Worm (Caenorhabditis elegans) whole organism, early embryonic: Measurements from ENCODE around the gene F53C3.6.

ENCODE experiments used
- B0310.2 ChIP-seq: sonication (generic microtip); optimal IDR thresholded peaks from 2 replicates; lab custom pipeline; 2016; ENCODE audit warnings: mild to moderate bottlenecking, missing genetic modification characterization, missing compliant biosample characterization
- F13C5.2 ChIP-seq: sonication (generic microtip); optimal IDR thresholded peaks from 2 replicates; lab custom pipeline; 2017; ENCODE audit warnings: mild to moderate bottlenecking, missing genetic modification characterization, inconsistent platforms, missing compliant biosample characterization
- aly-1 ChIP-seq: sonication (generic microtip); optimal IDR thresholded peaks from 2 replicates; lab custom pipeline; 2016; ENCODE audit warnings: missing genetic modification characterization, missing compliant biosample characterization
- ama-1 ChIP-seq: fragments of 150-350 bp; optimal IDR thresholded peaks from 2 replicates; lab custom pipeline; 2014
- ceh-13 ChIP-seq: fragments of 200-800 bp; sonication (Bioruptor generic); optimal IDR thresholded peaks from 2 replicates; lab custom pipeline; 2018; ENCODE audit warnings: mild to moderate bottlenecking, missing genetic modification characterization, missing compliant biosample characterization
- ceh-36 ChIP-seq: sonication (generic microtip); optimal IDR thresholded peaks from 2 replicates; lab custom pipeline; 2016; ENCODE audit warnings: missing genetic modification characterization, inconsistent platforms, missing compliant biosample characterization
- ets-7 ChIP-seq: sonication (generic microtip); optimal IDR thresholded peaks from 2 replicates; lab custom pipeline; 2016; ENCODE audit warnings: missing genotype, missing genetic modification characterization, missing compliant biosample characterization
- flt-1 ChIP-seq: fragments of 200-800 bp; sonication (Bioruptor generic); IDR thresholded peaks from 2 replicates; pipeline ENCODE4 v1.3.6; 2022; ENCODE audit warnings: missing genetic modification characterization, missing compliant biosample characterization
- hmbx-1 ChIP-seq: sonication (generic microtip); optimal IDR thresholded peaks from 2 replicates; lab custom pipeline; 2016; ENCODE audit warnings: mild to moderate bottlenecking, missing genetic modification characterization, missing compliant biosample characterization
- hmg-4 ChIP-seq: fragments of 200-800 bp; sonication (Bioruptor generic); optimal IDR thresholded peaks from 2 replicates; lab custom pipeline; 2018; ENCODE audit warnings: mild to moderate bottlenecking, missing genetic modification characterization, missing compliant biosample characterization
- hnd-1 ChIP-seq: sonication (generic microtip); optimal IDR thresholded peaks from 2 replicates; lab custom pipeline; 2016; ENCODE audit warnings: missing genetic modification characterization, missing compliant biosample characterization
- pes-1 ChIP-seq: fragments of 200-800 bp; sonication (Bioruptor generic); IDR thresholded peaks from 2 replicates; pipeline ENCODE4 v1.3.6; 2022; ENCODE audit warnings: missing genetic modification reagents, missing genetic modification characterization, missing compliant biosample characterization
- scrt-1 ChIP-seq: fragments of 200-800 bp; sonication (Bioruptor generic); IDR thresholded peaks from 2 replicates; pipeline ENCODE4 v1.3.6; 2022; ENCODE audit warnings: missing genetic modification characterization, missing compliant biosample characterization
- sea-1 ChIP-seq: fragments of 200-800 bp; sonication (Bioruptor generic); conservative IDR thresholded peaks from 2 replicates; pipeline ENCODE4 v1.3.6; 2022; ENCODE audit warnings: missing genetic modification characterization, missing compliant biosample characterization
- tbx-11 ChIP-seq: fragments of 200-800 bp; sonication (Bioruptor generic); IDR thresholded peaks from 2 replicates; pipeline ENCODE4 v1.3.6; 2022; ENCODE audit warnings: missing genetic modification characterization, missing compliant biosample characterization
- tbx-37 ChIP-seq: fragments of 200-800 bp; sonication (Bioruptor generic); conservative IDR thresholded peaks from 2 replicates; pipeline ENCODE4 v1.3.6; 2022; ENCODE audit warnings: missing genetic modification reagents, missing genetic modification characterization, missing compliant biosample characterization
- tra-4 ChIP-seq: sonication (generic microtip); optimal IDR thresholded peaks from 2 replicates; lab custom pipeline; 2017; ENCODE audit warnings: missing genetic modification characterization, missing compliant biosample characterization

The F53C3.6 gene

DNA sequence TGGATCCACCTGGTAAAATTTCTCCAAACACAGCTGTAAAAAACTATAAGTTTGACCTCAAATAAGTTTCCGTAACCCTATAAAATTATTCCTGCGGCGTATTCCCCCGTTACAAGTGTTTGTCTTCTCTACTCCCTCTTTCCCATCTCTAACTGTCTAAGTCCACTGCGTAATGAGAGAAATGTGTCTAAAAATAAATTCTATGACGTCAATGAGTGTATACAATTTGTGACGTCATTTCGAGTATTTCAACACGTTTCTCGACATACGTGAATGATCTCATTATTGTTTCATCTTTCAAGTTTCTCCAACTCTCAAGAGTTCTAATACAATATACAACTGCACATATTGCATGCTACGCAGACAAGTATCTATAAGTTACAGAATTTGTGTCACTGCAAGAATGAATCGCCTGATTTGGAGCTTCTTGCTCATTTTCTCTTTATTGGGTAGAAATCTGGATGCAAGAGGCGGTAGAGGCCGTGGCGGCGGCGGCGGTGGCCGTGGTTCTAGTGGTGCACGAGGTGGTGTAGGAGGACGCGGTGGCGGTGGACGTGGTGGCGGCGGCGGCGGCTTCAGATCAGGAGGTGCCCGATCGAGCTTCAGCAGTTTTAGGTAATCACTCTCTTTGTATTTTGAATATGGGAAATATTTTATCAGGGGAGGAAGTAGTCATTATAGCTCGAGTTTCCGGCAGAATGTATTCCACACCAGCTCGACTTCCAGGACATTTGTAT is at the start of gene F53C3.6:
Gene F53C3.6 (plus strand): TSS at position 385 of the 737 bp plus-strand sequence.
- TF ChIP-seq tbx-37: no peak
- no peak for TF ChIP-seq F13C5.2
- no peak for TF ChIP-seq scrt-1
- TF ChIP-seq hmg-4 (GFP tag; lab: Kevin White, UChicago): no peak
- TF ChIP-seq hnd-1 (tag; lab: Kevin White, UChicago): no peak
- TF ChIP-seq B0310.2: no peak
- no peak for TF ChIP-seq tra-4
- TF ChIP-seq flt-1 (GFP tag; lab: Robert Waterston, UW): no peak
- TF ChIP-seq ets-7 (tag; lab: Kevin White, UChicago): no peak
- TF ChIP-seq hmbx-1 (tag; lab: Kevin White, UChicago): no peak
- TF ChIP-seq ceh-36 (tag; lab: Kevin White, UChicago): no peak
- TF ChIP-seq ceh-13 (GFP tag; lab: Kevin White, UChicago): no peak
- no peak for TF ChIP-seq tbx-11
- TF ChIP-seq ama-1 (lab: Kevin White, UChicago): no peak
- no peak for TF ChIP-seq aly-1
- TF ChIP-seq pes-1: no peak
- TF ChIP-seq sea-1 (GFP tag; lab: Robert Waterston, UW): no peak

DNA sequence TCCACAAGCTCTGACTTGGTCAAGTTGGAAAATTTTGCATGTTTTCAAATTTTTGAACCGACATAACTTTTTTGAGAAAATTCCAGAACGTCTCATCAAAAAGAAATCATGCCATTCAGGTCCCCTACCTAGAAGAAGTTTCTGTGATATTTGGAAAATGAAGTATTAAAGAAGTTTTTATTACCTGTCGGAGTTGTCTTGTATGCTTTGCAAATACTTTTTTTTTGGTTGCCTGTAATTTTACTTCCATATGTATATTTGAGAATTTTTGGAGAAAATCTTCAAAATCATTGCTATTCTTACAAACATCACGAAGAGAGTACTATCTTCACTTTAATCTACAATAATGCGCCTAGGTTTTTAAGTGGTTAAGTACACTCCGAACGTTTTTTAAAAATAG is 47.3 kb upstream of the F53C3.6 start, which contains the start of gene nhr-72:
Gene nhr-72 (minus strand): TSS at position 101 of the 400 bp plus-strand sequence.
- no peak for TF ChIP-seq hmg-4 (GFP tag; lab: Kevin White, UChicago)
- no peak for TF ChIP-seq ceh-13 (GFP tag; lab: Kevin White, UChicago)
- no peak for TF ChIP-seq ets-7 (tag; lab: Kevin White, UChicago)

ce11 chrII:3852654-3853053 is 45.3 kb upstream of the F53C3.6 start, which contains the start of gene nhr-257:
Gene nhr-257 (plus strand): TSS chrII:3852954.
- no peak for TF ChIP-seq tra-4
- TF ChIP-seq tbx-37: no peak
- TF ChIP-seq ceh-36 (tag; lab: Kevin White, UChicago): no peak
- TF ChIP-seq scrt-1: no peak
- TF ChIP-seq tbx-11: no peak
- TF ChIP-seq hnd-1 (tag; lab: Kevin White, UChicago): no peak
- TF ChIP-seq ets-7 (tag; lab: Kevin White, UChicago): no peak
- no peak for TF ChIP-seq sea-1 (GFP tag; lab: Robert Waterston, UW)

ce11 chrII:3860826-3861225 is 37.1 kb upstream of the F53C3.6 start, which contains the start of gene oac-11:
Gene oac-11 (minus strand): TSS chrII:3860926.
- TF ChIP-seq scrt-1 (no peak), tra-4 (no peak), tbx-11 (no peak), ceh-36 (tag; lab: Kevin White, UChicago) (no peak), flt-1 (GFP tag; lab: Robert Waterston, UW) (no peak), hnd-1 (tag; lab: Kevin White, UChicago) (no peak), F13C5.2 (no peak), B0310.2 (no peak), aly-1 (no peak), ets-7 (tag; lab: Kevin White, UChicago) (no peak)

- TF ChIP-seq ceh-36 (tag; lab: Kevin White, UChicago): no peak
- no peak for TF ChIP-seq tbx-37
- no peak for TF ChIP-seq hnd-1 (tag; lab: Kevin White, UChicago)
Measured at ce11 chrII:3862053-3862452, 35.9 kb upstream of the F53C3.6 start.

DNA sequence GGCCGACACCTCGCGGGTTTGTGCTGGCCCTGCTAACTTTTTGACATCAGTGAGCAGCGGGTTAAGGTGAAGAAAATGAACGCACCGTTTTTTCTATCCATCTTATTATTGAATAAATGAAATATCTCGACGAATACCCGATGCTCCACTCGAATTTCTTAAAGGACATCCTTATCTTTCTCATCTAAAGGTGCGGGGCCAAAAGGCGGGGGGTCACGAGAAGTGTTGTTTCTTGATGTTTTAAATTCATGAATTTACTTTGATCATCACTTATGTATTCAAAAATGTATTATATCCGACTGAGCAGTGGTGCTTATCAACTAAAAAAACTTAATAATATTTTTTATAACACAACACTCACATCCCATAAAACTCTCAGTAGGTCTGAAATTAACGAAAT is 33.3 kb upstream of the F53C3.6 start, which contains the start of gene nhr-261:
Gene nhr-261 (minus strand): TSS at position 101 of the 400 bp plus-strand sequence.
- TF ChIP-seq hmg-4 (GFP tag; lab: Kevin White, UChicago): no peak
- TF ChIP-seq ets-7 (tag; lab: Kevin White, UChicago): no peak
- no peak for TF ChIP-seq ama-1 (lab: Kevin White, UChicago)
- TF ChIP-seq F13C5.2: no peak
- TF ChIP-seq aly-1: no peak
- TF ChIP-seq B0310.2: no peak
- no peak for TF ChIP-seq ceh-13 (GFP tag; lab: Kevin White, UChicago)
- no peak for TF ChIP-seq tbx-11
- no peak for TF ChIP-seq sea-1 (GFP tag; lab: Robert Waterston, UW)
- no peak for TF ChIP-seq hnd-1 (tag; lab: Kevin White, UChicago)
- TF ChIP-seq ceh-36 (tag; lab: Kevin White, UChicago): no peak
- TF ChIP-seq flt-1 (GFP tag; lab: Robert Waterston, UW): no peak
- TF ChIP-seq tra-4: no peak
- no peak for TF ChIP-seq hmbx-1 (tag; lab: Kevin White, UChicago)
- TF ChIP-seq tbx-37: no peak
- TF ChIP-seq scrt-1: no peak
- TF ChIP-seq pes-1: no peak

DNA sequence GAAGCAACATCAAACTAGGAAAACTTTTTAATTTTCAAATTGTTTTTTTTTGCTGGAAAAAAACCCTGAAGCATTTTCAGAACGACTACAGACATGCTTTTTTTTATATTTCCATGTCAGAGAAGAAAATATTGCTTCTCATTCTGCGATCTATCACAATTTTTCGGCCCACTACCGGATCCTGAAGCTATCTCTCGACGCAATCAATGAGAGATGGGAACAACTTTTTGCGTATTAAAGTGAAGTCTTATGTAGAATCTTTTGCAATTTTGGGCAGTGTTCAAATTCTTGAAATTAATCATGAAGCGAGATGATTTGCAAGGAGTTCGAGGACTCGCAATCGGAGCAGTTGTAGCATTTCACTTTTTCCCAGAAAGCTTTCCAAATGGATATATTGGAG is 28.3 kb upstream of the F53C3.6 start, which contains the start of gene oac-10:
Gene oac-10 (plus strand): TSS at position 301 of the 400 bp plus-strand sequence.
- TF ChIP-seq hnd-1 (tag; lab: Kevin White, UChicago) (no peak), flt-1 (GFP tag; lab: Robert Waterston, UW) (no peak), pes-1 (no peak)

DNA sequence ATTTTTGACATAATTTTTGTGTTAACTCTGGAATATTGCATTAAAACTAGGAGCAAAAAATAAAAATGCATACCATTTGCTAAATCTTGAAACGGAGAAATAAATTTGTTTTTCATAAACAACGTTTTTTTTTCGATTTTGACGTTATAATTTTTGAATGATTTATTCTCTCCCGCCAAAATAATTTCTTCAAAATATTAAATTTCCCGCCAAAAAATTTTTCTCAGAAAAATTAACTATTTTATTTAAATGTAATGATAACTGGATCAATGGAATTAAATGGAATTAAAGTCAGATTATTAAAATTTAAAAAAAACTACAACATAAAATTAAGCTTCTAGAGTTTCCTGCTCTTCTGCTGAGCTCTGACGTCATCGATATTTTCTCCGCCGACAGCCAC is 20.8 kb upstream of the F53C3.6 start, which contains the start of gene nep-3:
Gene nep-3 (minus strand): TSS at position 101 of the 400 bp plus-strand sequence.
- TF ChIP-seq hmbx-1 (tag; lab: Kevin White, UChicago) (no peak), tbx-11 (no peak), hmg-4 (GFP tag; lab: Kevin White, UChicago) (no peak), ceh-13 (GFP tag; lab: Kevin White, UChicago) (no peak), ceh-36 (tag; lab: Kevin White, UChicago) (no peak), B0310.2 (no peak), tbx-37 (no peak), F13C5.2 (no peak), flt-1 (GFP tag; lab: Robert Waterston, UW) (no peak), ama-1 (lab: Kevin White, UChicago) (no peak), pes-1 (no peak), sea-1 (GFP tag; lab: Robert Waterston, UW) (no peak), hnd-1 (tag; lab: Kevin White, UChicago) (no peak), aly-1 (no peak), ets-7 (tag; lab: Kevin White, UChicago) (no peak)
